Worm (Caenorhabditis elegans) whole organism, L2 larva: ENCODE measurements around the gene T05G5.4.

Experiments
- ama-1 ChIP-seq: fragments of 150-350 bp; optimal IDR thresholded peaks from 2 replicates; lab custom pipeline; 2018; ENCODE audit warnings: inconsistent platforms
- ceh-16 ChIP-seq: fragments of 150-350 bp; optimal IDR thresholded peaks from 2 replicates; lab custom pipeline; 2014; ENCODE audit warnings: missing biosample characterization, missing genetic modification characterization
- fos-1 ChIP-seq: fragments of 150-350 bp; optimal IDR thresholded peaks from 2 replicates; lab custom pipeline; 2014; ENCODE audit warnings: missing biosample characterization, missing genetic modification characterization
- mdl-1 ChIP-seq, 2 experiments: fragments of 150-350 bp in 1 of 2; sonication (generic microtip) in 1 of 2; optimal IDR thresholded peaks; 2 replicates each; lab custom pipeline; 2017; ENCODE audit warnings: missing biosample characterization in 2 of 2, missing genetic modification characterization in 2 of 2
- nhr-6 ChIP-seq: fragments of 150-350 bp; optimal IDR thresholded peaks from 2 replicates; lab custom pipeline; 2014; ENCODE audit warnings: missing biosample characterization, missing genetic modification characterization
- unc-39 ChIP-seq: fragments of 150-350 bp; optimal IDR thresholded peaks from 2 replicates; lab custom pipeline; 2014; ENCODE audit warnings: missing biosample characterization, missing genetic modification characterization
- zag-1 ChIP-seq: fragments of 150-350 bp; optimal IDR thresholded peaks from 2 replicates; lab custom pipeline; 2014; ENCODE audit warnings: missing biosample characterization, missing genetic modification characterization

ce11 chrIII:9793592-9794417 lies 45.1 kb downstream of the T05G5.4 start, which contains the start of the genes R10E11.9 and mcm-6:
- TF ChIP-seq nhr-6 (tag; lab: Kevin White, UChicago) (no peak), ama-1 (lab: Kevin White, UChicago) (no peak), zag-1 (tag; lab: Kevin White, UChicago) (no peak), ceh-16 (tag; lab: Kevin White, UChicago) (no peak), unc-39 (tag; lab: Kevin White, UChicago) (no peak), fos-1 (no peak), mdl-1 (tag; optimal IDR thresholded peaks at IDR 0.05; lab: Kevin White, UChicago) (no peak)
